Fruit fly (Drosophila melanogaster): ENCODE data around the gene Osi24.

Gene Osi24

dm6 chr3R:6244986-6245385 lies 46.4 kb downstream of the Osi24 start:
- TF ChIP-seq Pdp1 (GFP tag; optimal IDR thresholded peaks at IDR 0.05) (peak in 1 of 2 experiments; percentile 47), vvl (GFP tag; IDR thresholded peaks at IDR 0.05) (peak; percentile 55; the same call in 1 of the 2 replicates), CoRest (tag; optimal IDR thresholded peaks at IDR 0.05) (no peak), fu2 (GFP tag; optimal IDR thresholded peaks at IDR 0.05) (no peak), Sin3A (optimal IDR thresholded peaks at IDR 0.05) (no peak), Hr78 (GFP tag; optimal IDR thresholded peaks at IDR 0.05) (peak in 1 of 2 experiments; percentile 79), Oaz (GFP tag; IDR thresholded peaks at IDR 0.05) (no peak), klu (GFP tag; IDR thresholded peaks at IDR 0.05) (0 out of 2 replicates have a peak, but pooled peaks have one; percentile 18), Blimp-1 (GFP tag; optimal IDR thresholded peaks at IDR 0.05) (peak; percentile 91), CG14441 (GFP tag; IDR thresholded peaks at IDR 0.05) (no peak), wdn (GFP tag; IDR thresholded peaks at IDR 0.05) (no peak), HLH4C (GFP tag; IDR thresholded peaks at IDR 0.05; ENCODE audit: partially characterized antibody) (no peak)

dm6 chr3R:6248694-6249093 lies 50.1 kb downstream of the Osi24 start, which contains the start of gene Osi7:
TSS of gene Osi7 (plus strand) at chr3R:6248994.
- TF ChIP-seq CG31224 (GFP tag; IDR thresholded peaks at IDR 0.05) (no peak), vvl (GFP tag; IDR thresholded peaks at IDR 0.05) (no peak), rib (GFP tag; IDR thresholded peaks at IDR 0.05) (no peak), sob (GFP tag; IDR thresholded peaks at IDR 0.05) (no peak), Hey (tag; optimal IDR thresholded peaks at IDR 0.05) (no peak), CG7928 (GFP tag; optimal IDR thresholded peaks at IDR 0.05) (no peak), Max (GFP tag; optimal IDR thresholded peaks at IDR 0.05) (no peak), CG5245 (GFP tag; optimal IDR thresholded peaks at IDR 0.05) (no peak), crol (GFP tag; IDR thresholded peaks at IDR 0.05) (peak; percentile 50; the same call in 1 of the 2 replicates), oc (tag; optimal IDR thresholded peaks at IDR 0.05) (peak; percentile 47), dpn (GFP tag; optimal IDR thresholded peaks at IDR 0.05) (no peak), ato (GFP tag; IDR thresholded peaks at IDR 0.05; ENCODE audit: partially characterized antibody) (no peak), CG11560 (tag; IDR thresholded peaks at IDR 0.05) (no peak), gce (GFP tag; IDR thresholded peaks at IDR 0.05) (no peak), fd96Cb (tag; optimal IDR thresholded peaks at IDR 0.05) (no peak), CG9797 (GFP tag; optimal IDR thresholded peaks at IDR 0.05) (no peak), CG1832 (GFP tag; optimal IDR thresholded peaks at IDR 0.05) (no peak), zf30C (GFP tag; optimal IDR thresholded peaks at IDR 0.05) (no peak), ro (GFP tag; IDR thresholded peaks at IDR 0.05) (no peak), gt (GFP tag; IDR thresholded peaks at IDR 0.05) (no peak), nerfin-1 (tag; optimal IDR thresholded peaks at IDR 0.05) (no peak), peb (GFP tag; IDR thresholded peaks at IDR 0.05) (no peak), CG8765 (GFP tag; IDR thresholded peaks at IDR 0.05) (no peak), Blimp-1 (GFP tag; optimal IDR thresholded peaks at IDR 0.05) (peak; percentile 41), fru (optimal IDR thresholded peaks at IDR 0.05) (no peak), CG7271 (tag; optimal IDR thresholded peaks at IDR 0.05) (no peak), schlank (tag; optimal IDR thresholded peaks at IDR 0.05) (no peak), CHES-1-like (GFP tag; optimal IDR thresholded peaks at IDR 0.05) (no peak), vnd (GFP tag; IDR thresholded peaks at IDR 0.05; ENCODE audit: partially characterized antibody) (no peak), CG10543 (GFP tag; optimal IDR thresholded peaks at IDR 0.05) (no peak), sd (tag; optimal IDR thresholded peaks at IDR 0.05) (peak; percentile 25), nau (GFP tag; optimal IDR thresholded peaks at IDR 0.05) (no peak), kay (GFP tag; optimal IDR thresholded peaks at IDR 0.05) (no peak), dmrt99B (tag; optimal IDR thresholded peaks at IDR 0.05) (no peak), bab2 (GFP tag; optimal IDR thresholded peaks at IDR 0.05) (no peak)
